Worm (Caenorhabditis elegans) whole organism, late embryonic: ENCODE results near the gene ZK1307.8.

Source experiments
- F13H6.1 ChIP-seq: sonication (generic microtip); optimal IDR thresholded peaks from 2 replicates; lab custom pipeline; 2016; ENCODE audit warnings: missing genetic modification characterization, missing compliant biosample characterization
- K02D7.2 ChIP-seq: sonication (generic microtip); optimal IDR thresholded peaks from 2 replicates; lab custom pipeline; 2017; ENCODE audit warnings: mild to moderate bottlenecking, missing genetic modification characterization, missing compliant biosample characterization
- K09A11.1 ChIP-seq: sonication (generic microtip); optimal IDR thresholded peaks from 2 replicates; lab custom pipeline; 2017; ENCODE audit warnings: antibody characterized with exemption, mild to moderate bottlenecking, missing genetic modification characterization, missing compliant biosample characterization; ENCODE audit not compliant: insufficient read depth
- T23F11.4 ChIP-seq: fragments of 200-800 bp; sonication (Bioruptor generic); optimal IDR thresholded peaks from 2 replicates; lab custom pipeline; 2018; ENCODE audit warnings: mild to moderate bottlenecking, missing genetic modification characterization, missing compliant biosample characterization
- Y22D7AL.16 ChIP-seq: sonication (generic microtip); optimal IDR thresholded peaks from 2 replicates; lab custom pipeline; 2016; ENCODE audit warnings: missing genetic modification characterization, missing compliant biosample characterization
- ahr-1 ChIP-seq: sonication (generic microtip); optimal IDR thresholded peaks from 2 replicates; lab custom pipeline; 2016; ENCODE audit warnings: missing genetic modification characterization, missing compliant biosample characterization
- ama-1 ChIP-seq: fragments of 150-350 bp; optimal IDR thresholded peaks from 2 replicates; lab custom pipeline; 2014
- ceh-14 ChIP-seq: sonication (generic microtip); optimal IDR thresholded peaks from 2 replicates; lab custom pipeline; 2016; ENCODE audit warnings: missing genotype, missing genetic modification characterization, missing compliant biosample characterization
- ceh-2 ChIP-seq: sonication (generic microtip); optimal IDR thresholded peaks from 2 replicates; lab custom pipeline; 2016; ENCODE audit warnings: missing genotype, missing genetic modification characterization, missing compliant biosample characterization
- ceh-22 ChIP-seq: sonication (generic microtip); optimal IDR thresholded peaks from 2 replicates; lab custom pipeline; 2017; ENCODE audit warnings: missing biosample characterization, missing genetic modification characterization
- ceh-24 ChIP-seq: sonication (generic microtip); optimal IDR thresholded peaks from 2 replicates; lab custom pipeline; 2016; ENCODE audit warnings: mild to moderate bottlenecking, missing genetic modification characterization, missing compliant biosample characterization
- ceh-30 ChIP-seq: fragments of 150-350 bp; optimal IDR thresholded peaks from 2 replicates; lab custom pipeline; 2014; ENCODE audit warnings: missing biosample characterization, missing genetic modification characterization
- ceh-31 ChIP-seq: sonication (generic microtip); optimal IDR thresholded peaks from 2 replicates; lab custom pipeline; 2016; ENCODE audit warnings: missing genetic modification characterization, missing compliant biosample characterization
- ceh-34 ChIP-seq: sonication (generic microtip); optimal IDR thresholded peaks from 2 replicates; lab custom pipeline; 2016; ENCODE audit warnings: mild to moderate bottlenecking, missing genetic modification characterization, missing compliant biosample characterization
- ceh-45 ChIP-seq: fragments of 200-800 bp; sonication (Bioruptor generic); IDR thresholded peaks from 2 replicates; pipeline ENCODE4 v1.3.6; 2022; ENCODE audit warnings: missing genetic modification reagents, missing genetic modification characterization, missing compliant biosample characterization
- ceh-6 ChIP-seq: fragments of 200-800 bp; sonication (Bioruptor generic); optimal IDR thresholded peaks from 2 replicates; lab custom pipeline; 2018; ENCODE audit warnings: mild to moderate bottlenecking, missing genetic modification characterization, missing compliant biosample characterization
- ceh-9 ChIP-seq: sonication (generic microtip); optimal IDR thresholded peaks from 2 replicates; lab custom pipeline; 2016; ENCODE audit warnings: mild to moderate bottlenecking, missing genetic modification characterization, inconsistent platforms, missing compliant biosample characterization
- che-1 ChIP-seq: sonication (generic microtip); optimal IDR thresholded peaks from 2 replicates; lab custom pipeline; 2016; ENCODE audit warnings: mild to moderate bottlenecking, missing genetic modification characterization, missing compliant biosample characterization
- dmd-4 ChIP-seq: sonication (generic microtip); optimal IDR thresholded peaks from 2 replicates; lab custom pipeline; 2016; ENCODE audit warnings: borderline replicate concordance, missing genetic modification characterization, missing compliant biosample characterization
- dve-1 ChIP-seq: sonication (generic microtip); optimal IDR thresholded peaks from 2 replicates; lab custom pipeline; 2017; ENCODE audit warnings: antibody characterized with exemption, mild to moderate bottlenecking, missing genetic modification characterization, missing compliant biosample characterization
- elt-2 ChIP-seq: sonication (generic microtip); optimal IDR thresholded peaks from 2 replicates; lab custom pipeline; 2016; ENCODE audit warnings: missing genetic modification reagents, missing genetic modification characterization, missing compliant biosample characterization
- elt-4 ChIP-seq: sonication (generic microtip); optimal IDR thresholded peaks from 2 replicates; lab custom pipeline; 2016; ENCODE audit warnings: missing genetic modification characterization, missing compliant biosample characterization
- ets-4 ChIP-seq: sonication (generic microtip); optimal IDR thresholded peaks from 2 replicates; lab custom pipeline; 2016; ENCODE audit warnings: missing genetic modification characterization, missing compliant biosample characterization
- fkh-10 ChIP-seq: fragments of 150-350 bp; optimal IDR thresholded peaks from 2 replicates; lab custom pipeline; 2014; ENCODE audit warnings: missing biosample characterization, missing genetic modification reagents, missing genetic modification characterization
- gmeb-2 ChIP-seq: sonication (generic microtip); optimal IDR thresholded peaks from 2 replicates; lab custom pipeline; 2016; ENCODE audit warnings: missing genetic modification characterization, inconsistent platforms, missing compliant biosample characterization
- hlh-13 ChIP-seq: fragments of 200-800 bp; sonication (Bioruptor generic); optimal IDR thresholded peaks from 2 replicates; lab custom pipeline; 2018; ENCODE audit warnings: mild to moderate bottlenecking, missing genetic modification characterization, missing compliant biosample characterization
- hlh-15 ChIP-seq: sonication (generic microtip); optimal IDR thresholded peaks from 2 replicates; lab custom pipeline; 2016; ENCODE audit warnings: missing genetic modification characterization, missing compliant biosample characterization
- hlh-30 ChIP-seq: sonication (generic microtip); optimal IDR thresholded peaks from 2 replicates; lab custom pipeline; 2017; ENCODE audit warnings: antibody characterized with exemption, missing genetic modification characterization, missing compliant biosample characterization; ENCODE audit not compliant: insufficient read depth
- hlh-8 ChIP-seq: sonication (generic microtip); optimal IDR thresholded peaks from 2 replicates; lab custom pipeline; 2016; ENCODE audit warnings: missing genotype, missing genetic modification characterization, missing compliant biosample characterization
- lim-6 ChIP-seq: sonication (generic microtip); optimal IDR thresholded peaks from 2 replicates; lab custom pipeline; 2016; ENCODE audit warnings: missing genetic modification characterization, missing compliant biosample characterization
- madf-2 ChIP-seq: sonication (generic microtip); optimal IDR thresholded peaks from 2 replicates; lab custom pipeline; 2017; ENCODE audit warnings: missing genetic modification characterization, missing compliant biosample characterization
- nfya-1 ChIP-seq: sonication (generic microtip); optimal IDR thresholded peaks from 2 replicates; lab custom pipeline; 2017; ENCODE audit warnings: missing genetic modification characterization, mild to moderate bottlenecking, missing compliant biosample characterization, antibody characterized with exemption, moderate library complexity
- nhr-11 ChIP-seq: fragments of 150-350 bp; optimal IDR thresholded peaks from 2 replicates; lab custom pipeline; 2014; ENCODE audit warnings: missing biosample characterization, missing genetic modification characterization
- pag-3 ChIP-seq: sonication (generic microtip); optimal IDR thresholded peaks from 2 replicates; lab custom pipeline; 2016; ENCODE audit warnings: missing compliant biosample characterization, missing genetic modification characterization, borderline replicate concordance
- pat-9 ChIP-seq: fragments of 200-800 bp; sonication (Bioruptor generic); optimal IDR thresholded peaks from 2 replicates; lab custom pipeline; 2018; ENCODE audit warnings: mild to moderate bottlenecking, missing genetic modification characterization, moderate library complexity, missing compliant biosample characterization
- pax-1 ChIP-seq: fragments of 150-350 bp; optimal IDR thresholded peaks from 2 replicates; lab custom pipeline; 2014; ENCODE audit warnings: missing biosample characterization, missing genetic modification characterization
- pha-2 ChIP-seq: sonication (generic microtip); optimal IDR thresholded peaks from 2 replicates; lab custom pipeline; 2017; ENCODE audit warnings: mild to moderate bottlenecking, missing genetic modification characterization, missing compliant biosample characterization
- pha-4 ChIP-seq: fragments of 150-350 bp; optimal IDR thresholded peaks from 2 replicates; lab custom pipeline; 2018; ENCODE audit warnings: missing biosample characterization, missing genetic modification reagents, missing genetic modification characterization
- pqm-1 ChIP-seq: sonication (generic microtip); optimal IDR thresholded peaks from 2 replicates; lab custom pipeline; 2016; ENCODE audit warnings: missing genetic modification characterization, missing compliant biosample characterization
- ref-2 ChIP-seq: sonication (generic microtip); optimal IDR thresholded peaks from 2 replicates; lab custom pipeline; 2016; ENCODE audit warnings: missing genetic modification characterization, missing compliant biosample characterization
- rnt-1 ChIP-seq: sonication (generic microtip); optimal IDR thresholded peaks from 2 replicates; lab custom pipeline; 2016; ENCODE audit warnings: missing genetic modification characterization, missing compliant biosample characterization
- sdc-2 ChIP-seq: sonication (generic microtip); optimal IDR thresholded peaks from 2 replicates; lab custom pipeline; 2016; ENCODE audit warnings: missing genotype, missing genetic modification characterization, missing compliant biosample characterization
- sox-2 ChIP-seq: fragments of 200-800 bp; sonication (Bioruptor generic); IDR thresholded peaks from 2 replicates; pipeline ENCODE4 v1.3.6; 2022; ENCODE audit warnings: missing genetic modification reagents, missing genetic modification characterization, missing compliant biosample characterization
- sox-4 ChIP-seq: sonication (generic microtip); optimal IDR thresholded peaks from 2 replicates; lab custom pipeline; 2017; ENCODE audit warnings: mild to moderate bottlenecking, missing genetic modification characterization, inconsistent platforms, missing compliant biosample characterization
- syd-9 ChIP-seq: sonication (generic microtip); optimal IDR thresholded peaks from 2 replicates; lab custom pipeline; 2016; ENCODE audit warnings: mild to moderate bottlenecking, missing genetic modification characterization, moderate library complexity, missing compliant biosample characterization
- tbx-2 ChIP-seq: sonication (generic microtip); optimal IDR thresholded peaks from 2 replicates; lab custom pipeline; 2016; ENCODE audit warnings: missing genetic modification characterization, missing compliant biosample characterization
- tbx-7 ChIP-seq: sonication (generic microtip); optimal IDR thresholded peaks from 2 replicates; lab custom pipeline; 2016; ENCODE audit warnings: missing genotype, missing genetic modification characterization, missing compliant biosample characterization
- ttx-3 ChIP-seq: sonication (generic microtip); optimal IDR thresholded peaks from 2 replicates; lab custom pipeline; 2016; ENCODE audit warnings: missing genetic modification reagents, missing genetic modification characterization, missing compliant biosample characterization
- unc-3 ChIP-seq, 2 experiments: fragments of 200-800 bp in 1 of 2; sonication (Bioruptor generic) in 1 of 2; sonication (generic microtip) in 1 of 2; conservative IDR thresholded peaks in 1 of 2; optimal IDR thresholded peaks in 1 of 2; 2 replicates each; pipeline versions ENCODE4 v1.3.6 to Lab custom; 2016 to 2022; ENCODE audit warnings: missing compliant biosample characterization in 2 of 2, missing genetic modification characterization in 2 of 2, missing genetic modification reagents in 1 of 2
- unc-42 ChIP-seq: sonication (generic microtip); optimal IDR thresholded peaks from 2 replicates; lab custom pipeline; 2016; ENCODE audit warnings: missing genotype, missing genetic modification characterization, missing compliant biosample characterization
- unc-55 ChIP-seq: sonication (generic microtip); optimal IDR thresholded peaks from 2 replicates; lab custom pipeline; 2017; ENCODE audit warnings: missing biosample characterization, missing genetic modification reagents, missing genetic modification characterization
- unc-86 ChIP-seq: sonication (generic microtip); optimal IDR thresholded peaks from 2 replicates; lab custom pipeline; 2016; ENCODE audit warnings: missing genetic modification characterization, missing compliant biosample characterization
- zip-5 ChIP-seq: sonication (generic microtip); optimal IDR thresholded peaks from 2 replicates; lab custom pipeline; 2016; ENCODE audit warnings: missing genetic modification characterization, missing compliant biosample characterization
- ztf-16 ChIP-seq: sonication (generic microtip); optimal IDR thresholded peaks from 2 replicates; lab custom pipeline; 2017; ENCODE audit warnings: missing genetic modification characterization, missing compliant biosample characterization

ZK1307.8 gene

DNA sequence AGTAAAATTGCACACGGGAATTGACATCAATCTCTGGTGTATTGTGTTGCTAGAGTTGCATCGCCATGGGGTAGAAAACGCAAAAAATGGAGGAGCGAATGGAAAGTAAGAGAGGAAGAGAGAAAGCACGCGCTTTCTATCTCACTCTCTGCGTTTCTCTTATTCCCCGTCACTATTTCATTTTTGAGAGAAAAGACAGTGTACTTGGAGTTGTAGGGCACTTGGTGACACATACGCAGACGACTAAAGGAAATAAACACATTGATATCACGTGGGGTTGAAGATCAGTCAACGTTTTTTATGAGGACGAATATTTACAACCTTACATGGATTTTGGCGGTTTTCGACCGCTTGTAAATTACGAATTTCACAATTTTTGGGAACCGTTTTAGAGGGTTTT, 21.0 kb upstream of the ZK1307.8 start:
- peak; percentile 2 for TF ChIP-seq ceh-34
- no peak for TF ChIP-seq ahr-1 (tag; lab: Kevin White, UChicago)
- TF ChIP-seq ttx-3 (tag; lab: Kevin White, UChicago) = no peak
- TF ChIP-seq K02D7.2 (tag; lab: Kevin White, UChicago) = no peak
- TF ChIP-seq hlh-8 (tag; lab: Kevin White, UChicago) = no peak
- no peak for TF ChIP-seq Y22D7AL.16
- no peak for TF ChIP-seq pat-9 (tag; lab: Kevin White, UChicago)
- TF ChIP-seq pqm-1 = peak; percentile 8
- TF ChIP-seq F13H6.1 (tag; lab: Kevin White, UChicago) = peak; percentile 62
- peak; percentile 10 for TF ChIP-seq ref-2 (tag; lab: Kevin White, UChicago)
- TF ChIP-seq ceh-24 (tag; lab: Kevin White, UChicago) = no peak
- TF ChIP-seq unc-55 = peak; percentile 85
- peak; percentile 59 for TF ChIP-seq elt-2 (tag; lab: Kevin White, UChicago)
- no peak for TF ChIP-seq ceh-2 (tag; lab: Kevin White, UChicago)
- TF ChIP-seq elt-4 (tag; lab: Kevin White, UChicago) = no peak
- TF ChIP-seq nhr-11 (tag; lab: Kevin White, UChicago) = no peak
- TF ChIP-seq che-1 = no peak
- no peak for TF ChIP-seq ceh-30 (tag; lab: Kevin White, UChicago)
- no peak for TF ChIP-seq hlh-13 (GFP tag; lab: Kevin White, UChicago)
- TF ChIP-seq ceh-6 (GFP tag; lab: Kevin White, UChicago) = no peak
- TF ChIP-seq dmd-4 (tag; lab: Kevin White, UChicago) = no peak
- no peak for TF ChIP-seq T23F11.4
- no peak for TF ChIP-seq unc-86 (tag; lab: Kevin White, UChicago)
- peak; percentile 42 for TF ChIP-seq rnt-1 (tag; lab: Kevin White, UChicago)
- no peak for TF ChIP-seq ets-4 (tag; lab: Kevin White, UChicago)
- peak; percentile 41 for TF ChIP-seq ceh-31 (tag; lab: Kevin White, UChicago)
- no peak for TF ChIP-seq ceh-22 (tag; lab: Kevin White, UChicago)
- no peak for TF ChIP-seq ceh-9
- no peak for TF ChIP-seq ama-1 (lab: Kevin White, UChicago)
- TF ChIP-seq hlh-30 (tag; lab: Kevin White, UChicago) = peak; percentile 96
- no peak for TF ChIP-seq ceh-14
- TF ChIP-seq ceh-45 = no peak
- no peak for TF ChIP-seq syd-9 (tag; lab: Kevin White, UChicago)
- no peak for TF ChIP-seq hlh-15 (tag; lab: Kevin White, UChicago)
- no peak for TF ChIP-seq pag-3
- TF ChIP-seq zip-5 = no peak
- no peak for TF ChIP-seq fkh-10 (GFP tag; lab: Kevin White, UChicago)
- TF ChIP-seq pha-4 (tag; lab: Kevin White, UChicago) = no peak
- peak; percentile 76 for TF ChIP-seq nfya-1 (tag; lab: Kevin White, UChicago)
- no peak for TF ChIP-seq tbx-7 (tag; lab: Kevin White, UChicago)
- TF ChIP-seq gmeb-2 (tag; lab: Kevin White, UChicago) = no peak
- TF ChIP-seq sdc-2 (tag; lab: Kevin White, UChicago) = no peak
- no peak for TF ChIP-seq ztf-16
- TF ChIP-seq pha-2 = no peak
- peak; percentile 55 for TF ChIP-seq tbx-2 (tag; lab: Kevin White, UChicago)
- no peak for TF ChIP-seq lim-6 (tag; lab: Kevin White, UChicago)
- no peak for TF ChIP-seq madf-2 (tag; lab: Kevin White, UChicago)
- TF ChIP-seq dve-1 (tag; lab: Kevin White, UChicago) = peak; percentile 52
- TF ChIP-seq unc-3 (GFP tag; conservative IDR thresholded peaks at IDR 0.05; lab: Robert Waterston, UW) = no peak
- TF ChIP-seq unc-3 (tag; optimal IDR thresholded peaks at IDR 0.05; lab: Kevin White, UChicago) = no peak
- TF ChIP-seq sox-4 (tag; lab: Kevin White, UChicago) = no peak
- TF ChIP-seq unc-42 = peak; percentile 33
- no peak for TF ChIP-seq sox-2
- TF ChIP-seq pax-1 (tag; lab: Kevin White, UChicago) = peak; percentile 32
- TF ChIP-seq K09A11.1 (tag; lab: Kevin White, UChicago) = no peak
